Worm (Caenorhabditis elegans) whole organism, mixed stage, embryonic: Measurements from ENCODE around the gene daf-6.

Source experiments
- M03D4.4 ChIP-seq: sonication (generic microtip); optimal IDR thresholded peaks from 2 replicates; lab custom pipeline; 2017; ENCODE audit warnings: mild to moderate bottlenecking, missing genetic modification characterization, missing compliant biosample characterization
- bed-3 ChIP-seq: fragments of 200-800 bp; sonication (Bioruptor generic); optimal IDR thresholded peaks from 3 replicates; lab custom pipeline; 2018; ENCODE audit warnings: mild to moderate bottlenecking, missing genetic modification characterization, moderate library complexity, missing compliant biosample characterization
- blmp-1 ChIP-seq: fragments of 150-350 bp; optimal IDR thresholded peaks from 2 replicates; lab custom pipeline; 2014; ENCODE audit warnings: missing biosample characterization, missing genetic modification characterization
- ceh-39 ChIP-seq: fragments of 150-350 bp; optimal IDR thresholded peaks from 2 replicates; lab custom pipeline; 2014; ENCODE audit warnings: missing biosample characterization, missing genetic modification characterization
- ceh-43 ChIP-seq: fragments of 200-800 bp; sonication (Bioruptor generic); optimal IDR thresholded peaks from 2 replicates; lab custom pipeline; 2018; ENCODE audit warnings: mild to moderate bottlenecking, missing genetic modification characterization, moderate library complexity, missing compliant biosample characterization
- ces-1 ChIP-seq: fragments of 150-350 bp; optimal IDR thresholded peaks from 2 replicates; lab custom pipeline; 2014; ENCODE audit warnings: missing biosample characterization, missing genetic modification reagents, missing genetic modification characterization
- drap-1 ChIP-seq: fragments of 200-800 bp; sonication (Bioruptor generic); optimal IDR thresholded peaks from 3 replicates; lab custom pipeline; 2018; ENCODE audit warnings: mild to moderate bottlenecking, missing genetic modification characterization, missing compliant biosample characterization
- elt-3 ChIP-seq: fragments of 150-350 bp; optimal IDR thresholded peaks from 2 replicates; lab custom pipeline; 2014; ENCODE audit warnings: missing biosample characterization, missing genetic modification characterization
- flh-1 ChIP-seq: fragments of 200-800 bp; sonication (Bioruptor generic); optimal IDR thresholded peaks from 2 replicates; lab custom pipeline; 2018; ENCODE audit warnings: mild to moderate bottlenecking, missing genetic modification characterization, moderate library complexity, missing compliant biosample characterization
- ham-2 ChIP-seq: fragments of 200-800 bp; sonication (Bioruptor generic); optimal IDR thresholded peaks from 2 replicates; lab custom pipeline; 2018; ENCODE audit warnings: mild to moderate bottlenecking, missing genetic modification characterization, missing compliant biosample characterization
- hlh-1 ChIP-seq: fragments of 150-350 bp; optimal IDR thresholded peaks from 2 replicates; lab custom pipeline; 2014; ENCODE audit warnings: missing biosample characterization, missing genetic modification reagents, missing genetic modification characterization
- lin-13 ChIP-seq: fragments of 150-350 bp; optimal IDR thresholded peaks from 2 replicates; lab custom pipeline; 2014; ENCODE audit warnings: missing biosample characterization, missing genetic modification characterization
- lin-32 ChIP-seq: fragments of 200-800 bp; sonication (Bioruptor generic); optimal IDR thresholded peaks from 2 replicates; lab custom pipeline; 2018; ENCODE audit warnings: mild to moderate bottlenecking, missing genetic modification characterization, missing compliant biosample characterization
- mab-5 ChIP-seq: fragments of 150-350 bp; optimal IDR thresholded peaks from 2 replicates; lab custom pipeline; 2014; ENCODE audit warnings: missing biosample characterization, missing genetic modification characterization
- mls-2 ChIP-seq: sonication (generic microtip); optimal IDR thresholded peaks from 2 replicates; lab custom pipeline; 2016; ENCODE audit warnings: mild to moderate bottlenecking, missing genetic modification characterization, moderate library complexity, missing compliant biosample characterization
- nhr-12 ChIP-seq: fragments of 150-350 bp; optimal IDR thresholded peaks from 2 replicates; lab custom pipeline; 2014; ENCODE audit warnings: missing biosample characterization, missing genetic modification characterization
- nhr-2 ChIP-seq: fragments of 150-350 bp; optimal IDR thresholded peaks from 2 replicates; lab custom pipeline; 2014; ENCODE audit warnings: missing biosample characterization, missing genetic modification characterization
- nhr-237 ChIP-seq: fragments of 150-350 bp; optimal IDR thresholded peaks from 2 replicates; lab custom pipeline; 2014; ENCODE audit warnings: missing biosample characterization, missing genetic modification characterization
- nhr-28 ChIP-seq: fragments of 150-350 bp; optimal IDR thresholded peaks from 2 replicates; lab custom pipeline; 2014; ENCODE audit warnings: missing biosample characterization, missing genetic modification characterization
- nhr-76 ChIP-seq: sonication (generic microtip); optimal IDR thresholded peaks from 2 replicates; lab custom pipeline; 2017; ENCODE audit warnings: missing biosample characterization, missing genetic modification characterization
- pha-4 ChIP-seq: fragments of 150-350 bp; optimal IDR thresholded peaks from 2 replicates; lab custom pipeline; 2018; ENCODE audit warnings: missing biosample characterization, missing genetic modification reagents, missing genetic modification characterization
- sem-2 ChIP-seq: fragments of 200-800 bp; sonication (Bioruptor generic); optimal IDR thresholded peaks from 2 replicates; lab custom pipeline; 2018; ENCODE audit warnings: mild to moderate bottlenecking, missing genetic modification characterization, missing compliant biosample characterization
- snpc-4 ChIP-seq: fragments of 150-350 bp; optimal IDR thresholded peaks from 2 replicates; lab custom pipeline; 2014; ENCODE audit warnings: missing biosample characterization, missing genetic modification characterization
- sptf-1 ChIP-seq: sonication (generic microtip); optimal IDR thresholded peaks from 2 replicates; lab custom pipeline; 2017; ENCODE audit warnings: mild to moderate bottlenecking, missing genetic modification characterization, moderate library complexity, missing compliant biosample characterization
- tbx-8 ChIP-seq: fragments of 200-800 bp; sonication (Bioruptor generic); optimal IDR thresholded peaks from 2 replicates; lab custom pipeline; 2018; ENCODE audit warnings: mild to moderate bottlenecking, missing genetic modification characterization, moderate library complexity, missing compliant biosample characterization
- unc-120 ChIP-seq: sonication (generic microtip); optimal IDR thresholded peaks from 2 replicates; lab custom pipeline; 2017; ENCODE audit warnings: missing genetic modification characterization, missing compliant biosample characterization; ENCODE audit not compliant: poor library complexity, severe bottlenecking
- unc-39 ChIP-seq: fragments of 150-350 bp; optimal IDR thresholded peaks from 2 replicates; lab custom pipeline; 2014; ENCODE audit warnings: missing biosample characterization, missing genetic modification characterization
- unc-62 ChIP-seq: fragments of 150-350 bp; optimal IDR thresholded peaks from 2 replicates; lab custom pipeline; 2014; ENCODE audit warnings: missing biosample characterization, missing genetic modification reagents, missing genetic modification characterization
- zip-8 ChIP-seq: fragments of 150-350 bp; optimal IDR thresholded peaks from 2 replicates; lab custom pipeline; 2014; ENCODE audit warnings: missing biosample characterization, missing genetic modification characterization
- ztf-11 ChIP-seq: fragments of 150-350 bp; optimal IDR thresholded peaks from 2 replicates; lab custom pipeline; 2014; ENCODE audit warnings: missing biosample characterization, missing genetic modification characterization

daf-6 gene

ce11 chrX:14920880-14921279 lies 32.6 kb downstream of the daf-6 start:
- TF ChIP-seq ces-1 (GFP tag; lab: Kevin White, UChicago), result no peak
- TF ChIP-seq ham-2 (GFP tag; lab: Kevin White, UChicago), result no peak
- no peak for TF ChIP-seq ceh-43 (GFP tag; lab: Kevin White, UChicago)
- TF ChIP-seq nhr-28 (tag; lab: Kevin White, UChicago), result no peak
- TF ChIP-seq mab-5, result no peak
- no peak for TF ChIP-seq sptf-1 (tag; lab: Kevin White, UChicago)
- no peak for TF ChIP-seq drap-1
- TF ChIP-seq ztf-11 (tag; lab: Kevin White, UChicago), result no peak
- TF ChIP-seq nhr-2 (tag; lab: Kevin White, UChicago), result no peak
- no peak for TF ChIP-seq lin-13 (tag; lab: Kevin White, UChicago)
- no peak for TF ChIP-seq nhr-237 (tag; lab: Kevin White, UChicago)
- no peak for TF ChIP-seq flh-1 (GFP tag; lab: Kevin White, UChicago)
- TF ChIP-seq elt-3 (tag; lab: Kevin White, UChicago), result no peak
- no peak for TF ChIP-seq unc-62
- no peak for TF ChIP-seq unc-120 (tag; lab: Kevin White, UChicago)
- TF ChIP-seq mls-2 (tag; lab: Kevin White, UChicago), result no peak
- no peak for TF ChIP-seq M03D4.4
- no peak for TF ChIP-seq ceh-39
- TF ChIP-seq tbx-8 (GFP tag; lab: Kevin White, UChicago), result no peak

DNA sequence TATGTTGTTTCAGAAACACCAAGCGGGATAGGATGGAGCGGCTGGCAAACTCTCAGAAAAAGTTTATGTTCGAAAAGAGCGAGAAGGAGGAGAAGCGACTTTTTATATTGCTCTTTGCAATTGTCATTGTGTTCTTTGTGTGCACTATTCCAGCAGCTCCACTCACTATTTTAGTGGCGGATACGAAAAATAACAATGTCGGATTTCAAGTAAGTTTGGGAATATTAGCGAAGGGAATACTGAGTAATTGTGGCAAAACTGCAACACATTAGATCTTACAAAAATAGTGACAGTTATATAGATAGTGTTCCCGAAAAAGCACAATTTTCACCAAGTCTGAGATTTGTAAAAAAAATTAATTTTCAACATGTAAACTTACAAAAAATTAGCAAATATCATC lies 34.5 kb downstream of the daf-6 start:
- TF ChIP-seq zip-8 (tag; lab: Kevin White, UChicago), result no peak
- TF ChIP-seq tbx-8 (GFP tag; lab: Kevin White, UChicago), result no peak
- no peak for TF ChIP-seq mls-2 (tag; lab: Kevin White, UChicago)
- TF ChIP-seq lin-32 (GFP tag; lab: Kevin White, UChicago), result no peak
- no peak for TF ChIP-seq ceh-39
- TF ChIP-seq blmp-1 (tag; lab: Kevin White, UChicago), result no peak
- TF ChIP-seq unc-120 (tag; lab: Kevin White, UChicago), result no peak
- TF ChIP-seq lin-13 (tag; lab: Kevin White, UChicago), result no peak
- no peak for TF ChIP-seq nhr-12 (tag; lab: Kevin White, UChicago)
- no peak for TF ChIP-seq nhr-28 (tag; lab: Kevin White, UChicago)
- no peak for TF ChIP-seq unc-62
- TF ChIP-seq hlh-1, result no peak
- no peak for TF ChIP-seq ztf-11 (tag; lab: Kevin White, UChicago)
- no peak for TF ChIP-seq unc-39
- no peak for TF ChIP-seq sem-2 (GFP tag; lab: Kevin White, UChicago)
- TF ChIP-seq sptf-1 (tag; lab: Kevin White, UChicago), result no peak
- no peak for TF ChIP-seq nhr-2 (tag; lab: Kevin White, UChicago)
- TF ChIP-seq elt-3 (tag; lab: Kevin White, UChicago), result no peak

DNA sequence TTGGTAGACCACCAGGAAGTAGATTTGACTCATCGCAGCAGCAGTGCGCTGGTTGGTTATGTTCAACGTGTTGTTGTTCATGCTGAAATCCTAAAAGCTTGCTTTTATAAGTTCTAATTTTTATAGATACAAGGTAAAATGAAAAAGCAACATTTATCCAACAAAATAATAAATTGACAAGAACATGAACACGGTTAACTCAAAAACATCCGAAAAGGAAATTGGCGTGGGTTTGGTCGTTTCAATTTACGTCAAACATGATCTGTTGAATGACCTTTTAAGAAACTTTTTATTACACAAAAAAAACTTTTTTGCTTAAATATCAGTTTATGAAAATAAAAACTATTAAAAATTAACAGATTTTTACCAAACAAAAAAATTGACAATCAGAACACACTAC lies 40.6 kb downstream of the daf-6 start, which contains the start of gene ntr-2:
TSS of gene ntr-2 (minus strand) at position 101 of the 400 bp plus-strand sequence.
- TF ChIP-seq pha-4 (tag; lab: Kevin White, UChicago) (no peak), nhr-237 (tag; lab: Kevin White, UChicago) (no peak), nhr-76 (tag; lab: Kevin White, UChicago) (no peak)

DNA sequence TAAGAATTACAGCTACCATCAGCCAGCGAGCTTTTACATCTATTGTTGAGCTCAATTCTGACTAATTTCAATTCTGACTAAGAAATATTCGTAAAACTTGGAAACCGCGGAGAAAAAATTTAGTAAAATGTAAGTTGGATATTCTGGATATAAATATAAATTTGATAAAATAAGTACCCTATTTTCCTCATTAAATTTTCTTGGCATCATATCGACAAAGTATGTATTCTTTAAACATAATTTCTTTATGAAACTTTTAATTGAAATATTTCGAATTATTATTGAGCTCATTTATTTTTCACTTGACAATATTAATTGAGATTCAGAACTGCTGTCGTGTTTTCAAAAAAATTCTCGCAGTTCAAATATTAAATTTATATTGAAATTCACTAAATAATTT lies 41.2 kb downstream of the daf-6 start:
- TF ChIP-seq pha-4 (tag; lab: Kevin White, UChicago) (no peak), bed-3 (GFP tag; lab: Kevin White, UChicago) (no peak), sem-2 (GFP tag; lab: Kevin White, UChicago) (no peak), hlh-1 (no peak)
- TF ChIP-seq, all 35 proteins: peak for 0

DNA sequence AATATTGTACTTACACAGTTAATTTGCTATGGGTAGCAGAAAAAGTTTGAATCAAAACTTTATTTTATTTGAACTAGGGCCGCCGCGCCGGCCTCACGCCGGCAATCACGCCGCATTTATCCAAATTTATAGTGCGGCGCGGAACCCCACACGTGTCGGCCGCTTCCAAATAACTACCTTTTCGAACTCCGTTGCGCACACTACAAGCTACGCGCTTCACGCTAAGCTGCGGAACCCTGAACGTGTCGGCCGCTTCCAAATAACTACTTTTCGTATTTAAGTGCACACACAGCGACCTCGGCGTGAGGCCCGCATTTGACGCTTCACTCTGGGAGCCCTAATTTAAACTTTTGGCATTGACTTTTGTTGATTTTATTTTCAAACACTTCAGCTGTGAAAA lies 43.2 kb downstream of the daf-6 start:
- TF ChIP-seq elt-3 (tag; lab: Kevin White, UChicago), result no peak
- no peak for TF ChIP-seq nhr-2 (tag; lab: Kevin White, UChicago)
- no peak for TF ChIP-seq zip-8 (tag; lab: Kevin White, UChicago)
- no peak for TF ChIP-seq ceh-39
- TF ChIP-seq bed-3 (GFP tag; lab: Kevin White, UChicago), result no peak
- TF ChIP-seq M03D4.4, result no peak
- TF ChIP-seq snpc-4 (tag; lab: Kevin White, UChicago), result no peak
- TF ChIP-seq sptf-1 (tag; lab: Kevin White, UChicago), result no peak
- TF ChIP-seq ztf-11 (tag; lab: Kevin White, UChicago), result no peak
- TF ChIP-seq lin-32 (GFP tag; lab: Kevin White, UChicago), result no peak
